Worm (Caenorhabditis elegans): ENCODE data around the gene repo-1.

ce11 chrIV:12044844-12045738 lies 39.2 kb upstream of the repo-1 start:
- TF ChIP-seq him-1 (tag; optimal IDR thresholded peaks at IDR 0.05): no peak
- no peak for TF ChIP-seq dao-5 (tag; optimal IDR thresholded peaks at IDR 0.05)

Data from whole organism, L4/young adult.